Fruit fly (Drosophila melanogaster) whole organism, adult: ENCODE measurements around the gene Cpr72Eb.

Experiments used
- CG33017 ChIP-seq: fragments of 200-800 bp; sonication (Bioruptor generic); optimal IDR thresholded peaks from 2 replicates; lab custom pipeline; 2018; ENCODE audit warnings: missing biosample characterization, mild to moderate bottlenecking, missing genetic modification characterization, moderate library complexity
- CG7101 ChIP-seq: fragments of 200-800 bp; sonication (Bioruptor generic); optimal IDR thresholded peaks from 2 replicates; lab custom pipeline; 2018; ENCODE audit warnings: missing biosample characterization, mild to moderate bottlenecking, missing genetic modification characterization, moderate library complexity
- Clk ChIP-seq: fragments of 200-800 bp; sonication (Bioruptor generic); optimal IDR thresholded peaks from 2 replicates; lab custom pipeline; 2017; ENCODE audit warnings: missing biosample characterization, missing genetic modification characterization
- Crg-1 ChIP-seq: fragments of 200-800 bp; sonication (Bioruptor generic); optimal IDR thresholded peaks from 2 replicates; lab custom pipeline; 2016; ENCODE audit warnings: missing biosample characterization, missing genetic modification characterization
- bab1 ChIP-seq: fragments of 200-800 bp; sonication (Bioruptor generic); optimal IDR thresholded peaks from 3 replicates; lab custom pipeline; 2019; ENCODE audit warnings: missing biosample characterization, mild to moderate bottlenecking, missing genetic modification characterization, moderate library complexity
- cic ChIP-seq: fragments of 200-800 bp; sonication (Bioruptor generic); optimal IDR thresholded peaks from 2 replicates; lab custom pipeline; 2017; ENCODE audit warnings: missing biosample characterization, mild to moderate bottlenecking, missing genetic modification characterization, moderate library complexity
- ovo ChIP-seq: fragments of 200-800 bp; sonication (Bioruptor generic); optimal IDR thresholded peaks from 2 replicates; lab custom pipeline; 2016; ENCODE audit warnings: missing biosample characterization, missing genetic modification characterization
- pad ChIP-seq: fragments of 200-800 bp; sonication (Bioruptor generic); optimal IDR thresholded peaks from 3 replicates; lab custom pipeline; 2017; ENCODE audit warnings: missing biosample characterization, missing genetic modification characterization, mild to moderate bottlenecking, moderate library complexity, missing genetic modification reagents

- TF ChIP-seq CG33017 (tag; lab: Kevin White, UChicago), result no peak
- TF ChIP-seq CG7101 (tag; lab: Kevin White, UChicago), result no peak
- no peak for TF ChIP-seq cic (GFP tag; lab: Kevin White, UChicago)
- TF ChIP-seq bab1 (GFP tag; lab: Kevin White, UChicago), result no peak
- no peak for TF ChIP-seq pad
- no peak for TF ChIP-seq Clk (GFP tag; lab: Kevin White, UChicago)
- no peak for TF ChIP-seq Crg-1 (GFP tag; lab: Kevin White, UChicago)
- TF ChIP-seq ovo, result no peak
Measured at dm6 chr3L:16359795-16360194, 4.9 kb upstream of the Cpr72Eb start.
